Fruit fly (Drosophila melanogaster) whole organism, embryonic: ENCODE measurements around the gene Gnmt.

Experiments used
- Ada2b ChIP-seq: fragments of 200-800 bp; sonication (Bioruptor generic); IDR thresholded peaks from 2 replicates; pipeline ENCODE4 v1.3.6; 2022; ENCODE audit warnings: missing biosample characterization, missing genetic modification characterization
- Atf3 ChIP-seq: fragments of 200-800 bp; sonication (Bioruptor generic); optimal IDR thresholded peaks from 3 replicates; lab custom pipeline; 2016; ENCODE audit warnings: missing biosample characterization, missing genetic modification characterization
- Blimp-1 ChIP-seq: fragments of 200-800 bp; sonication (Bioruptor generic); optimal IDR thresholded peaks from 3 replicates; lab custom pipeline; 2018; ENCODE audit warnings: missing biosample characterization, missing genetic modification characterization, mild to moderate bottlenecking, moderate library complexity, missing genetic modification reagents
- CG10209 ChIP-seq: fragments of 200-800 bp; sonication (Bioruptor generic); optimal IDR thresholded peaks from 3 replicates; lab custom pipeline; 2017; ENCODE audit warnings: missing biosample characterization, mild to moderate bottlenecking, missing genetic modification characterization, missing genetic modification reagents
- CG11695 ChIP-seq: fragments of 200-800 bp; sonication (Bioruptor generic); IDR thresholded peaks from 3 replicates; pipeline ENCODE4 v1.3.6; 2022; ENCODE audit warnings: missing biosample characterization, missing genetic modification characterization
- CG15073 ChIP-seq: fragments of 200-800 bp; sonication (Bioruptor generic); optimal IDR thresholded peaks from 2 replicates; lab custom pipeline; 2016; ENCODE audit warnings: missing biosample characterization, missing genetic modification characterization
- CG1603 ChIP-seq: fragments of 200-800 bp; sonication (Bioruptor generic); optimal IDR thresholded peaks from 2 replicates; lab custom pipeline; 2019; ENCODE audit warnings: missing biosample characterization, mild to moderate bottlenecking, missing genetic modification characterization, moderate library complexity
- CG16863 ChIP-seq: fragments of 200-800 bp; sonication (Bioruptor generic); optimal IDR thresholded peaks from 3 replicates; lab custom pipeline; 2016; ENCODE audit warnings: missing biosample characterization, missing genetic modification characterization
- CG17912 ChIP-seq: fragments of 200-800 bp; sonication (Bioruptor generic); optimal IDR thresholded peaks from 2 replicates; lab custom pipeline; 2018; ENCODE audit warnings: missing biosample characterization, mild to moderate bottlenecking, missing genetic modification characterization
- CG2678 ChIP-seq: fragments of 200-800 bp; sonication (Bioruptor generic); optimal IDR thresholded peaks from 3 replicates; lab custom pipeline; 2019; ENCODE audit warnings: missing biosample characterization, mild to moderate bottlenecking, missing genetic modification characterization, moderate library complexity
- CG31388 ChIP-seq: fragments of 200-800 bp; sonication (Bioruptor generic); optimal IDR thresholded peaks from 2 replicates; lab custom pipeline; 2016; ENCODE audit warnings: missing biosample characterization, missing genetic modification characterization
- CG3281 ChIP-seq: fragments of 200-800 bp; sonication (Bioruptor generic); optimal IDR thresholded peaks from 3 replicates; lab custom pipeline; 2017; ENCODE audit warnings: missing biosample characterization, mild to moderate bottlenecking, missing genetic modification characterization
- CG4282 ChIP-seq: fragments of 200-800 bp; sonication (Bioruptor generic); optimal IDR thresholded peaks from 2 replicates; lab custom pipeline; 2016; ENCODE audit warnings: missing biosample characterization, missing genetic modification characterization
- CG4360 ChIP-seq: fragments of 200-800 bp; sonication (Bioruptor generic); IDR thresholded peaks from 2 replicates; pipeline ENCODE4 v1.3.6; 2022; ENCODE audit warnings: missing biosample characterization, missing genetic modification characterization
- CG4424 ChIP-seq: fragments of 200-800 bp; sonication (Bioruptor generic); optimal IDR thresholded peaks from 3 replicates; lab custom pipeline; 2016; ENCODE audit warnings: missing biosample characterization, missing genetic modification characterization
- CG5180 ChIP-seq: fragments of 200-800 bp; sonication (Bioruptor generic); optimal IDR thresholded peaks from 3 replicates; lab custom pipeline; 2017; ENCODE audit warnings: missing biosample characterization, missing genetic modification characterization, mild to moderate bottlenecking, moderate library complexity, missing genetic modification reagents
- CG5953 ChIP-seq: fragments of 200-800 bp; sonication (Bioruptor generic); IDR thresholded peaks from 2 replicates; pipeline ENCODE4 v1.3.6; 2022; ENCODE audit warnings: missing biosample characterization, missing genetic modification characterization
- CG6765 ChIP-seq: fragments of 200-800 bp; sonication (Bioruptor generic); optimal IDR thresholded peaks from 3 replicates; lab custom pipeline; 2017; ENCODE audit warnings: missing biosample characterization, mild to moderate bottlenecking, missing genetic modification characterization
- CG7271 ChIP-seq: fragments of 200-800 bp; sonication (Bioruptor generic); optimal IDR thresholded peaks from 2 replicates; lab custom pipeline; 2018; ENCODE audit warnings: missing biosample characterization, mild to moderate bottlenecking, missing genetic modification characterization, moderate library complexity
- CG9437 ChIP-seq: fragments of 200-800 bp; sonication (Bioruptor generic); optimal IDR thresholded peaks from 2 replicates; lab custom pipeline; 2018; ENCODE audit warnings: missing biosample characterization, mild to moderate bottlenecking, missing genetic modification characterization
- Deaf1 ChIP-seq: fragments of 200-800 bp; optimal IDR thresholded peaks from 3 replicates; lab custom pipeline; 2019; ENCODE audit warnings: missing biosample characterization, mild to moderate bottlenecking, missing genetic modification characterization, moderate library complexity
- Dip2 ChIP-seq: fragments of 200-800 bp; sonication (Bioruptor generic); IDR thresholded peaks from 2 replicates; pipeline ENCODE4 v1.3.6; 2022; ENCODE audit warnings: missing biosample characterization, missing genetic modification characterization
- Drgx ChIP-seq: fragments of 200-800 bp; sonication (Bioruptor generic); IDR thresholded peaks from 2 replicates; pipeline ENCODE4 v1.3.6; 2022; ENCODE audit warnings: missing biosample characterization, missing genetic modification characterization
- Fer2 ChIP-seq: fragments of 200-800 bp; sonication (Bioruptor generic); optimal IDR thresholded peaks from 2 replicates; lab custom pipeline; 2018; ENCODE audit warnings: missing biosample characterization, mild to moderate bottlenecking, missing genetic modification characterization, moderate library complexity
- Gug ChIP-seq: fragments of 200-800 bp; sonication (Bioruptor generic); IDR thresholded peaks from 4 replicates; pipeline ENCODE4 v1.3.6; 2022; ENCODE audit warnings: missing biosample characterization, missing genetic modification characterization
- Meics ChIP-seq: fragments of 200-800 bp; sonication (Bioruptor generic); optimal IDR thresholded peaks from 2 replicates; lab custom pipeline; 2017; ENCODE audit warnings: missing biosample characterization, mild to moderate bottlenecking, missing genetic modification characterization
- Nf-YC ChIP-seq: fragments of 200-800 bp; optimal IDR thresholded peaks from 3 replicates; lab custom pipeline; 2019; ENCODE audit warnings: missing biosample characterization, mild to moderate bottlenecking, missing genetic modification characterization, moderate library complexity
- Tbp ChIP-seq: fragments of >200 bp; optimal IDR thresholded peaks from 2 replicates; lab custom pipeline; 2018; ENCODE audit warnings: missing biosample characterization, missing genetic modification characterization
- abd-A ChIP-seq: fragments of 200-800 bp; sonication (Bioruptor generic); optimal IDR thresholded peaks from 3 replicates; lab custom pipeline; 2019; ENCODE audit warnings: missing biosample characterization, mild to moderate bottlenecking, missing genetic modification characterization, moderate library complexity
- crp ChIP-seq, 2 experiments: fragments of 200-800 bp; sonication (Bioruptor generic); optimal IDR thresholded peaks; 2 replicates in 1 of 2; 3 replicates in 1 of 2; lab custom pipeline; 2017; ENCODE audit warnings: missing biosample characterization in 2 of 2, missing genetic modification characterization in 2 of 2, mild to moderate bottlenecking in 1 of 2, moderate library complexity in 1 of 2
- dysf ChIP-seq: fragments of 200-800 bp; sonication (Bioruptor generic); IDR thresholded peaks from 3 replicates; pipeline ENCODE4 v1.3.6; 2022; ENCODE audit warnings: missing biosample characterization, missing genetic modification characterization
- esg ChIP-seq: fragments of 200-800 bp; sonication (Bioruptor generic); conservative IDR thresholded peaks from 2 replicates; pipeline ENCODE4 v1.3.6; 2022; ENCODE audit warnings: missing biosample characterization, missing genetic modification characterization
- fd64A ChIP-seq: fragments of 200-800 bp; sonication (Bioruptor generic); optimal IDR thresholded peaks from 3 replicates; lab custom pipeline; 2018; ENCODE audit warnings: missing biosample characterization, mild to moderate bottlenecking, missing genetic modification characterization
- grau ChIP-seq: fragments of 200-800 bp; optimal IDR thresholded peaks from 3 replicates; lab custom pipeline; 2019; ENCODE audit warnings: missing biosample characterization, mild to moderate bottlenecking, missing genetic modification characterization, moderate library complexity
- hkb ChIP-seq, 2 experiments: fragments of 200-800 bp in 1 of 2; fragments of >200 bp in 1 of 2; sonication (Bioruptor generic) in 1 of 2; IDR thresholded peaks in 1 of 2; optimal IDR thresholded peaks in 1 of 2; 2 replicates each; pipeline versions ENCODE4 v1.3.6 to Lab custom; 2017 to 2022; ENCODE audit warnings: missing biosample characterization in 1 of 2, missing genetic modification characterization in 1 of 2
- insv ChIP-seq, 2 experiments: fragments of 200-800 bp; sonication (Bioruptor generic); optimal IDR thresholded peaks; 3 replicates each; lab custom pipeline; 2016 to 2018; ENCODE audit warnings: missing biosample characterization in 2 of 2, missing genetic modification characterization in 2 of 2
- jing ChIP-seq: fragments of 200-800 bp; sonication (Bioruptor generic); optimal IDR thresholded peaks from 2 replicates; lab custom pipeline; 2018; ENCODE audit warnings: missing biosample characterization, mild to moderate bottlenecking, missing genetic modification characterization
- mam ChIP-seq: fragments of 200-800 bp; sonication (Bioruptor generic); optimal IDR thresholded peaks from 3 replicates; lab custom pipeline; 2016; ENCODE audit warnings: missing biosample characterization, missing genetic modification characterization
- nerfin-2 ChIP-seq: fragments of 200-800 bp; sonication (Bioruptor generic); IDR thresholded peaks from 2 replicates; pipeline ENCODE4 v1.3.6; 2022; ENCODE audit warnings: missing biosample characterization, missing genetic modification characterization; ENCODE audit not compliant: partially characterized antibody
- nmo ChIP-seq: fragments of 200-800 bp; sonication (Bioruptor generic); optimal IDR thresholded peaks from 2 replicates; lab custom pipeline; 2018; ENCODE audit warnings: missing biosample characterization, mild to moderate bottlenecking, missing genetic modification characterization, moderate library complexity
- phol ChIP-seq: fragments of 200-800 bp; sonication (Bioruptor generic); optimal IDR thresholded peaks from 3 replicates; lab custom pipeline; 2018; ENCODE audit warnings: missing biosample characterization, mild to moderate bottlenecking, missing genetic modification characterization, moderate library complexity
- salm ChIP-seq: fragments of 200-800 bp; sonication (Bioruptor generic); optimal IDR thresholded peaks from 2 replicates; lab custom pipeline; 2018; ENCODE audit warnings: missing biosample characterization, mild to moderate bottlenecking, missing genetic modification characterization
- sima ChIP-seq: fragments of 200-800 bp; sonication (Bioruptor generic); optimal IDR thresholded peaks from 2 replicates; lab custom pipeline; 2016; ENCODE audit warnings: missing biosample characterization, missing genetic modification characterization
- slbo ChIP-seq: fragments of 200-800 bp; sonication (Bioruptor generic); IDR thresholded peaks from 2 replicates; pipeline ENCODE4 v1.3.6; 2022; ENCODE audit warnings: missing biosample characterization, missing genetic modification characterization
- sna ChIP-seq: fragments of 200-800 bp; sonication (Bioruptor generic); IDR thresholded peaks from 2 replicates; pipeline ENCODE4 v1.3.6; 2022; ENCODE audit warnings: missing biosample characterization, missing genetic modification characterization; ENCODE audit not compliant: partially characterized antibody
- sqz ChIP-seq: fragments of 200-800 bp; sonication (Bioruptor generic); optimal IDR thresholded peaks from 3 replicates; lab custom pipeline; 2018; ENCODE audit warnings: missing biosample characterization, mild to moderate bottlenecking, missing genetic modification characterization
- trem ChIP-seq: fragments of 200-800 bp; optimal IDR thresholded peaks from 3 replicates; lab custom pipeline; 2019; ENCODE audit warnings: missing biosample characterization, mild to moderate bottlenecking, missing genetic modification characterization, moderate library complexity
- tx ChIP-seq: fragments of 200-800 bp; sonication (Bioruptor generic); optimal IDR thresholded peaks from 2 replicates; lab custom pipeline; 2016; ENCODE audit warnings: missing biosample characterization, missing genetic modification characterization
- zfh1 ChIP-seq: fragments of 200-800 bp; sonication (Bioruptor generic); IDR thresholded peaks from 3 replicates; pipeline ENCODE4 v1.3.6; 2022; ENCODE audit warnings: missing biosample characterization, missing genetic modification characterization

Gnmt gene

DNA sequence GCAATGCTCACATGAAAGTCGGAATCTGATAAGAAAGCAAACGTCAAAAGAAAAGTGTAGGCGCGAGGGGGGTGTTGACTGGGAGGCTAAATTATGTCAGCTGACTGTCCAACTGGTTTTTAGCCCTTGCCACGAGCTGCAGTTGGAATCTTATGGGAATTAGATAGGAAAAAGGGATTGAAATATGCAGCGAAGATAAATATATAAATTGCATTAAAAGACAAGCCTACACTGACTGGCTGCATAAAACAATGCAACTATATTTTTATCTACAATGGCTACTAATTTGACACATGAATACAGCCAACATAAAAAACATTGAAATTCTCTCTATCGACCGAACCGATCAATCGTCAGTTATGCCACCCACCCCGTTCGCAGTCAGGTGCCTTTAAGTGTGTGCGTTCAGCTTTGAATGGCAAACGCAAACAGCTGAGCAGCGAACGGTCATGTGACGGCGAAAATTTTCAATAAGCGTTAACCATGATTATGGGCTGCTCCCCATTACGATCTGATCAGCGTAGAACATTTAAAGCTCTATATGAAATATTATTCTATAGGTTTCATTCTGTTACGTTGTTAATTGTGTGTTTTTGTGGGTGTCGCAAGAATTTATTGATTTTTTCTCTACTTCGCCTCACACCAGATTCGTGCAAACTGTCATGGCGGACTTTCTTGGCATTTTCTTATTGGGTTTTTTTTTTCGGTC, 47.6 kb upstream of the Gnmt start (continued):
- no peak for TF ChIP-seq zfh1
- TF ChIP-seq fd64A (GFP tag; lab: Kevin White, UChicago) = no peak
- TF ChIP-seq Drgx = no peak
- TF ChIP-seq nerfin-2 = no peak
- TF ChIP-seq sima (GFP tag; lab: Kevin White, UChicago) = no peak
- TF ChIP-seq sqz (GFP tag; lab: Kevin White, UChicago) = peak; percentile 42
- no peak for TF ChIP-seq Blimp-1
- no peak for TF ChIP-seq CG15073
- TF ChIP-seq CG11695 = no peak
- TF ChIP-seq crp (GFP tag; optimal IDR thresholded peaks at IDR 0.05; lab: Kevin White, UChicago) = peak in 1 of 2 experiments; percentile 75
- no peak for TF ChIP-seq hkb (optimal IDR thresholded peaks at IDR 0.05; lab: Kevin White, UChicago)
- no peak for TF ChIP-seq hkb (GFP tag; IDR thresholded peaks at IDR 0.05; lab: Robert Waterston, UW)
- TF ChIP-seq grau = no peak
- no peak for TF ChIP-seq CG4282 (GFP tag; lab: Kevin White, UChicago)
- TF ChIP-seq CG5180 (GFP tag; lab: Kevin White, UChicago) = no peak
- TF ChIP-seq trem (tag; lab: Kevin White, UChicago) = no peak
- TF ChIP-seq insv (GFP tag; optimal IDR thresholded peaks at IDR 0.05; lab: Kevin White, UChicago) = peak; percentile 97 to 99
- TF ChIP-seq CG31388 (GFP tag; lab: Kevin White, UChicago) = no peak
- TF ChIP-seq phol (tag; lab: Kevin White, UChicago) = peak; percentile 93
- TF ChIP-seq Nf-YC = no peak
- TF ChIP-seq CG3281 (GFP tag; lab: Kevin White, UChicago) = no peak
- no peak for TF ChIP-seq CG2678 (tag; lab: Kevin White, UChicago)
- no peak for TF ChIP-seq salm (tag; lab: Kevin White, UChicago)
- peak; percentile 12 for TF ChIP-seq CG17912 (GFP tag; lab: Kevin White, UChicago)
- TF ChIP-seq CG16863 = no peak

DNA sequence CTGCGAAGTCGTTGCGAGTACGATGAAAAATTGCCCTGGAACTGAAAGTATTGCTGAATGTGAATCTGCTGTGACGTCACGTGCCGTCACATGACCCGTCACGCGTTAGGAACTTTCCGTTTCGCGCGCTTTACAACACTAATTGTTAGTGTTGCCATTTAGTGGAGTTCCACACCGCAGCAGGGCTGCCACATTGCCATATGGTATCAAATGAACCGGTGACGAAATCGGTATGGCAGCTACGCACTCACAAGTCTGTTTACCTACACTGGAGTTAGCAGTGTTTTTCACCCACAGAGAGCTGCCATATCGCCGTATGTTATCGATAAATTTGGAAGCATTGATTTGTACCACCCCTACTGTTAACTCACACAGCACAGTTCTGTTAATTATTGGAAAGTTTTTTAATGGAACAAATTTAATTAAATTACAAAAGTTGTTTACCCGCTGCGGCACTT, 46.7 kb upstream of the Gnmt start, which contains the start of the genes Vha55 and Snx3:
Vha55 (minus strand) TSS at position 139 of the 458 bp plus-strand sequence.
Snx3 (plus strand) TSS at position 341 of the 458 bp plus-strand sequence.
- TF ChIP-seq CG9437 (GFP tag; lab: Kevin White, UChicago) = no peak
- TF ChIP-seq Meics (GFP tag; lab: Kevin White, UChicago) = peak; percentile 56
- peak; percentile 77 for TF ChIP-seq tx (GFP tag; lab: Kevin White, UChicago)
- no peak for TF ChIP-seq CG5953 (GFP tag; lab: Robert Waterston, UW)
- no peak for TF ChIP-seq Ada2b (GFP tag; lab: Robert Waterston, UW)
- TF ChIP-seq CG6765 (GFP tag; lab: Kevin White, UChicago) = peak; percentile 37
- no peak for TF ChIP-seq Deaf1 (tag; lab: Kevin White, UChicago)
- TF ChIP-seq fd64A (GFP tag; lab: Kevin White, UChicago) = no peak
- TF ChIP-seq Tbp (GFP tag; lab: Kevin White, UChicago) = no peak
- peak; percentile 94 for TF ChIP-seq mam
- peak; percentile 95 for TF ChIP-seq Atf3 (GFP tag; lab: Kevin White, UChicago)
- no peak for TF ChIP-seq CG4360 (GFP tag; lab: Robert Waterston, UW)
- TF ChIP-seq Fer2 (tag; lab: Kevin White, UChicago) = peak; percentile 18
- TF ChIP-seq CG10209 (GFP tag; lab: Kevin White, UChicago) = peak; percentile 55
- no peak for TF ChIP-seq jing (GFP tag; lab: Kevin White, UChicago)
- no peak for TF ChIP-seq Dip2 (GFP tag; lab: Robert Waterston, UW)
- TF ChIP-seq CG4282 (GFP tag; lab: Kevin White, UChicago) = peak; percentile 90
- no peak for TF ChIP-seq esg
- TF ChIP-seq Gug (GFP tag; lab: Robert Waterston, UW) = peak; percentile 78
- TF ChIP-seq CG7271 (tag; lab: Kevin White, UChicago) = peak; percentile 16
- no peak for TF ChIP-seq dysf
- peak; percentile 96 for TF ChIP-seq CG1603 (tag; lab: Kevin White, UChicago)
- peak; percentile 63 for TF ChIP-seq CG4424
- TF ChIP-seq slbo (GFP tag; lab: Robert Waterston, UW) = no peak
- TF ChIP-seq abd-A (tag; lab: Kevin White, UChicago) = no peak
- TF ChIP-seq nmo (GFP tag; lab: Kevin White, UChicago) = peak; percentile 81
- TF ChIP-seq sna (GFP tag; lab: Robert Waterston, UW) = no peak
